Fruit fly (Drosophila melanogaster): Measurements from ENCODE around the gene Hsp27.

The Hsp27 gene

dm6 chr3L:9420054-9420818 is 36.4 kb downstream of the Hsp27 start (continued):
- TF ChIP-seq CG34422 (GFP tag; IDR thresholded peaks at IDR 0.05) (peak; percentile 27; the same call in 1 of the 3 replicates), CG4730 (GFP tag; IDR thresholded peaks at IDR 0.05) (no peak), maf-S (GFP tag; optimal IDR thresholded peaks at IDR 0.05) (no peak), CG1529 (GFP tag; optimal IDR thresholded peaks at IDR 0.05) (peak; percentile 2), klu (GFP tag; IDR thresholded peaks at IDR 0.05) (no peak), phol (tag; optimal IDR thresholded peaks at IDR 0.05) (peak; percentile 41), CG7786 (GFP tag; optimal IDR thresholded peaks at IDR 0.05) (peak; percentile 12), bsh (GFP tag; optimal IDR thresholded peaks at IDR 0.05) (peak; percentile 50 to 86), CG2202 (tag; optimal IDR thresholded peaks at IDR 0.05) (no peak), CG8089 (GFP tag; optimal IDR thresholded peaks at IDR 0.05) (no peak), CG31441 (GFP tag; IDR thresholded peaks at IDR 0.05) (peak; percentile 55), CG12299 (tag; optimal IDR thresholded peaks at IDR 0.05) (no peak), cg (GFP tag; optimal IDR thresholded peaks at IDR 0.05) (no peak), az2 (GFP tag; optimal IDR thresholded peaks at IDR 0.05) (peak; percentile 19), corto (GFP tag; optimal IDR thresholded peaks at IDR 0.05) (peak; percentile 82), dpn (GFP tag; optimal IDR thresholded peaks at IDR 0.05) (peak in 1 of 2 experiments; percentile 47), CG31224 (GFP tag; IDR thresholded peaks at IDR 0.05) (no peak), HHEX (GFP tag; optimal IDR thresholded peaks at IDR 0.05) (peak; percentile 42), Blimp-1 (GFP tag; optimal IDR thresholded peaks at IDR 0.05) (peak; percentile 49), sens (GFP tag) (peak; percentile 87), CG10267 (tag; optimal IDR thresholded peaks at IDR 0.05) (peak; percentile 4), CG17361 (GFP tag; IDR thresholded peaks at IDR 0.05) (0 out of 3 replicates have a peak, but pooled peaks have one; percentile 26), CG7372 (GFP tag; IDR thresholded peaks at IDR 0.05) (no peak), CG17568 (GFP tag; optimal IDR thresholded peaks at IDR 0.05) (peak; percentile 29), Hr78 (GFP tag; optimal IDR thresholded peaks at IDR 0.05) (peak in 1 of 2 experiments; percentile 32), jing (GFP tag; optimal IDR thresholded peaks at IDR 0.05) (peak; percentile 18), mirr (GFP tag; optimal IDR thresholded peaks at IDR 0.05) (no peak), Awh (GFP tag; IDR thresholded peaks at IDR 0.05) (peak; percentile 68), CHES-1-like (GFP tag; optimal IDR thresholded peaks at IDR 0.05) (no peak), gce (GFP tag; IDR thresholded peaks at IDR 0.05) (no peak), chm (GFP tag; IDR thresholded peaks at IDR 0.05) (no peak), Xrp1 (GFP tag; IDR thresholded peaks at IDR 0.05) (peak; percentile 63; the same call in 1 of the 2 replicates), hkb (optimal IDR thresholded peaks at IDR 0.05) (no peak), hkb (GFP tag; IDR thresholded peaks at IDR 0.05) (peak; percentile 66; the same call in 1 of the 2 replicates), CG3847 (GFP tag; IDR thresholded peaks at IDR 0.05) (peak; percentile 12; the same call in 1 of the 2 replicates), YL-1 (GFP tag; optimal IDR thresholded peaks at IDR 0.05) (no peak), CG9817 (tag; optimal IDR thresholded peaks at IDR 0.05) (peak; percentile 15), en (GFP tag; optimal IDR thresholded peaks at IDR 0.05) (peak; percentile 3), prd (optimal IDR thresholded peaks at IDR 0.05) (no peak), prd (GFP tag; IDR thresholded peaks at IDR 0.05) (peak; percentile 56; the same call in 2 of the 3 replicates), CG8765 (GFP tag; IDR thresholded peaks at IDR 0.05) (no peak), bowl (GFP tag; IDR thresholded peaks at IDR 0.05) (no peak), ATbp (GFP tag; optimal IDR thresholded peaks at IDR 0.05) (peak; percentile 64), CG13775 (GFP tag; optimal IDR thresholded peaks at IDR 0.05) (peak; percentile 23), BEAF-32 (GFP tag; optimal IDR thresholded peaks at IDR 0.05) (no peak), unpg (GFP tag; optimal IDR thresholded peaks at IDR 0.05) (peak; percentile 62), grn (GFP tag; optimal IDR thresholded peaks at IDR 0.05) (no peak), CG14441 (GFP tag; IDR thresholded peaks at IDR 0.05) (peak; percentile 54), Optix (GFP tag; IDR thresholded peaks at IDR 0.05) (no peak), CG2712 (tag; optimal IDR thresholded peaks at IDR 0.05) (peak; percentile 57)
